Fruit fly (Drosophila melanogaster): ENCODE data around the gene comm3.

The comm3 gene

dm6 chr3L:15592536-15593260 lies 54.9 kb downstream of the comm3 start (continued):
- TF ChIP-seq CrebB (tag; optimal IDR thresholded peaks at IDR 0.05): no peak
- TF ChIP-seq grn (GFP tag; optimal IDR thresholded peaks at IDR 0.05): no peak
- 0 out of 3 replicates have a peak, but pooled peaks have one; percentile 18 for TF ChIP-seq CG2889 (GFP tag; IDR thresholded peaks at IDR 0.05)
- peak; percentile 46 for TF ChIP-seq CG13775 (GFP tag; optimal IDR thresholded peaks at IDR 0.05)
- peak; percentile 53; the same call in 2 of the 3 replicates for TF ChIP-seq tgo (GFP tag; IDR thresholded peaks at IDR 0.05)
- TF ChIP-seq CG15696 (tag; optimal IDR thresholded peaks at IDR 0.05): peak; percentile 26
- no peak for TF ChIP-seq tna (GFP tag; IDR thresholded peaks at IDR 0.05; ENCODE audit: partially characterized antibody)
- TF ChIP-seq sens (GFP tag): peak; percentile 71
- no peak for TF ChIP-seq amos (GFP tag; IDR thresholded peaks at IDR 0.05; ENCODE audit: partially characterized antibody)
- peak; percentile 69 for TF ChIP-seq CG10209 (GFP tag; optimal IDR thresholded peaks at IDR 0.05)
- TF ChIP-seq CG18262 (tag; optimal IDR thresholded peaks at IDR 0.05): peak; percentile 74
- peak; percentile 25 for TF ChIP-seq gsb-n (tag; optimal IDR thresholded peaks at IDR 0.05)
- no peak for TF ChIP-seq Bdp1 (GFP tag; optimal IDR thresholded peaks at IDR 0.05)
- no peak for TF ChIP-seq Hsf (GFP tag; optimal IDR thresholded peaks at IDR 0.05)
- no peak for TF ChIP-seq ken (GFP tag; IDR thresholded peaks at IDR 0.05)
- peak; percentile 41 for TF ChIP-seq Hand (GFP tag; optimal IDR thresholded peaks at IDR 0.05)
- TF ChIP-seq run (tag; optimal IDR thresholded peaks at IDR 0.05): peak; percentile 49
- peak; percentile 70 for TF ChIP-seq lab (GFP tag; optimal IDR thresholded peaks at IDR 0.05)
- TF ChIP-seq Spps (tag; optimal IDR thresholded peaks at IDR 0.05): peak; percentile 24
- TF ChIP-seq Meics (GFP tag; optimal IDR thresholded peaks at IDR 0.05): peak; percentile 76
- no peak for TF ChIP-seq Hmx (GFP tag; optimal IDR thresholded peaks at IDR 0.05)
- TF ChIP-seq Ssrp (tag; optimal IDR thresholded peaks at IDR 0.05): peak; percentile 51
- peak; percentile 58 for TF ChIP-seq caup (GFP tag; optimal IDR thresholded peaks at IDR 0.05; ENCODE audit: severe bottlenecking)
- peak; percentile 28 for TF ChIP-seq dmrt11E (tag; optimal IDR thresholded peaks at IDR 0.05)
- TF ChIP-seq Oli (tag; optimal IDR thresholded peaks at IDR 0.05): peak; percentile 71
- TF ChIP-seq CG31365 (tag; optimal IDR thresholded peaks at IDR 0.05): no peak
- TF ChIP-seq usp (GFP tag; optimal IDR thresholded peaks at IDR 0.05): no peak
- peak; percentile 40 for TF ChIP-seq CG6813 (GFP tag; optimal IDR thresholded peaks at IDR 0.05)
- no peak for TF ChIP-seq sqz (GFP tag; optimal IDR thresholded peaks at IDR 0.05)
- TF ChIP-seq bsh (GFP tag; optimal IDR thresholded peaks at IDR 0.05): peak in 1 of 2 experiments; percentile 53
- no peak for TF ChIP-seq CTCF (GFP tag; optimal IDR thresholded peaks at IDR 0.05)
- TF ChIP-seq fd96Cb (tag; optimal IDR thresholded peaks at IDR 0.05): peak; percentile 55
- TF ChIP-seq CG17385 (GFP tag; optimal IDR thresholded peaks at IDR 0.05): peak; percentile 52
- peak; percentile 85 for TF ChIP-seq gem (tag; optimal IDR thresholded peaks at IDR 0.05)
- peak; percentile 34; the same call in 1 of the 2 replicates for TF ChIP-seq ap (GFP tag; IDR thresholded peaks at IDR 0.05)
- 0 out of 2 replicates have a peak, but pooled peaks have one; percentile 13 for TF ChIP-seq MBD-R2 (GFP tag; IDR thresholded peaks at IDR 0.05)
- TF ChIP-seq CG4854 (GFP tag; optimal IDR thresholded peaks at IDR 0.05): no peak
- peak; percentile 52 for TF ChIP-seq HHEX (GFP tag; optimal IDR thresholded peaks at IDR 0.05)
- TF ChIP-seq odd (GFP tag; optimal IDR thresholded peaks at IDR 0.05): peak; percentile 62
- TF ChIP-seq hkb (optimal IDR thresholded peaks at IDR 0.05): no peak
- peak; percentile 69 for TF ChIP-seq hkb (GFP tag; IDR thresholded peaks at IDR 0.05)
- TF ChIP-seq gsb (GFP tag; IDR thresholded peaks at IDR 0.05): no peak
- peak; percentile 42; the same call in 1 of the 2 replicates for TF ChIP-seq CG14441 (GFP tag; IDR thresholded peaks at IDR 0.05)
- TF ChIP-seq BtbVII (GFP tag; optimal IDR thresholded peaks at IDR 0.05): peak; percentile 54
- TF ChIP-seq CG10543 (GFP tag; optimal IDR thresholded peaks at IDR 0.05): peak; percentile 1
- no peak for TF ChIP-seq jing (GFP tag; optimal IDR thresholded peaks at IDR 0.05)
- TF ChIP-seq CG13123 (GFP tag; optimal IDR thresholded peaks at IDR 0.05): no peak
- TF ChIP-seq CG10267 (tag; optimal IDR thresholded peaks at IDR 0.05): peak; percentile 52
- TF ChIP-seq CG7786 (GFP tag; optimal IDR thresholded peaks at IDR 0.05): no peak
